Worm (Caenorhabditis elegans) whole organism, early embryonic: Measurements from ENCODE around the gene wrt-7.

ENCODE experiments used
- B0310.2 ChIP-seq: sonication (generic microtip); optimal IDR thresholded peaks from 2 replicates; lab custom pipeline; 2016; ENCODE audit warnings: mild to moderate bottlenecking, missing genetic modification characterization, missing compliant biosample characterization
- F13C5.2 ChIP-seq: sonication (generic microtip); optimal IDR thresholded peaks from 2 replicates; lab custom pipeline; 2017; ENCODE audit warnings: mild to moderate bottlenecking, missing genetic modification characterization, inconsistent platforms, missing compliant biosample characterization
- aly-1 ChIP-seq: sonication (generic microtip); optimal IDR thresholded peaks from 2 replicates; lab custom pipeline; 2016; ENCODE audit warnings: missing genetic modification characterization, missing compliant biosample characterization
- ama-1 ChIP-seq: fragments of 150-350 bp; optimal IDR thresholded peaks from 2 replicates; lab custom pipeline; 2014
- ceh-13 ChIP-seq: fragments of 200-800 bp; sonication (Bioruptor generic); optimal IDR thresholded peaks from 2 replicates; lab custom pipeline; 2018; ENCODE audit warnings: mild to moderate bottlenecking, missing genetic modification characterization, missing compliant biosample characterization
- ceh-36 ChIP-seq: sonication (generic microtip); optimal IDR thresholded peaks from 2 replicates; lab custom pipeline; 2016; ENCODE audit warnings: missing genetic modification characterization, inconsistent platforms, missing compliant biosample characterization
- ets-7 ChIP-seq: sonication (generic microtip); optimal IDR thresholded peaks from 2 replicates; lab custom pipeline; 2016; ENCODE audit warnings: missing genotype, missing genetic modification characterization, missing compliant biosample characterization
- flt-1 ChIP-seq: fragments of 200-800 bp; sonication (Bioruptor generic); IDR thresholded peaks from 2 replicates; pipeline ENCODE4 v1.3.6; 2022; ENCODE audit warnings: missing genetic modification characterization, missing compliant biosample characterization
- hmbx-1 ChIP-seq: sonication (generic microtip); optimal IDR thresholded peaks from 2 replicates; lab custom pipeline; 2016; ENCODE audit warnings: mild to moderate bottlenecking, missing genetic modification characterization, missing compliant biosample characterization
- hmg-4 ChIP-seq: fragments of 200-800 bp; sonication (Bioruptor generic); optimal IDR thresholded peaks from 2 replicates; lab custom pipeline; 2018; ENCODE audit warnings: mild to moderate bottlenecking, missing genetic modification characterization, missing compliant biosample characterization
- scrt-1 ChIP-seq: fragments of 200-800 bp; sonication (Bioruptor generic); IDR thresholded peaks from 2 replicates; pipeline ENCODE4 v1.3.6; 2022; ENCODE audit warnings: missing genetic modification characterization, missing compliant biosample characterization
- tbx-11 ChIP-seq: fragments of 200-800 bp; sonication (Bioruptor generic); IDR thresholded peaks from 2 replicates; pipeline ENCODE4 v1.3.6; 2022; ENCODE audit warnings: missing genetic modification characterization, missing compliant biosample characterization

ce11 chrV:15306745-15307144 is 30.6 kb downstream of the wrt-7 start, which contains the start of gene T26H8.4:
- TF ChIP-seq scrt-1 (GFP tag; lab: Robert Waterston, UW): no peak
- no peak for TF ChIP-seq hmbx-1 (tag; lab: Kevin White, UChicago)
- no peak for TF ChIP-seq ama-1 (lab: Kevin White, UChicago)
- no peak for TF ChIP-seq flt-1
- TF ChIP-seq ceh-36: no peak
- TF ChIP-seq aly-1 (tag; lab: Kevin White, UChicago): no peak
- no peak for TF ChIP-seq ceh-13 (GFP tag; lab: Kevin White, UChicago)
- TF ChIP-seq hmg-4: no peak
- no peak for TF ChIP-seq tbx-11 (GFP tag; lab: Robert Waterston, UW)
- no peak for TF ChIP-seq ets-7 (tag; lab: Kevin White, UChicago)
- TF ChIP-seq F13C5.2 (tag; lab: Kevin White, UChicago): no peak
- no peak for TF ChIP-seq B0310.2 (tag; lab: Kevin White, UChicago)
